Fruit fly (Drosophila melanogaster) whole organism, prepupa: ENCODE data around the gene CG10597.

Experiments
- CG16779 ChIP-seq: fragments of 200-800 bp; sonication (Bioruptor generic); optimal IDR thresholded peaks from 3 replicates; lab custom pipeline; 2017; ENCODE audit warnings: missing biosample characterization, mild to moderate bottlenecking, missing genetic modification characterization
- Hr39 ChIP-seq: fragments of 200-800 bp; sonication (Bioruptor generic); optimal IDR thresholded peaks from 2 replicates; lab custom pipeline; 2016; ENCODE audit warnings: missing biosample characterization, missing genetic modification characterization
- OdsH ChIP-seq: fragments of 200-800 bp; sonication (Bioruptor generic); optimal IDR thresholded peaks from 3 replicates; lab custom pipeline; 2016; ENCODE audit warnings: missing biosample characterization, missing genetic modification characterization

- TF ChIP-seq CG16779 (tag; lab: Kevin White, UChicago) (no peak), OdsH (no peak), Hr39 (GFP tag; lab: Kevin White, UChicago) (no peak)
Measured at dm6 chrX:17236468-17236867, 5.6 kb upstream of the CG10597 start.
